Fruit fly (Drosophila melanogaster) whole organism: ENCODE measurements around the gene CG3106.

Experiments used
- CG8478 ChIP-seq: fragments of >200 bp; optimal IDR thresholded peaks from 2 replicates; lab custom pipeline; 2018; ENCODE audit warnings: inconsistent platforms
- Dll ChIP-seq: fragments of >200 bp; optimal IDR thresholded peaks from 2 replicates; lab custom pipeline; 2017
- EcR ChIP-seq, 2 experiments: fragments of >200 bp; optimal IDR thresholded peaks; 2 replicates each; lab custom pipeline; 2017; ENCODE audit warnings: missing biosample characterization in 2 of 2, missing genetic modification characterization in 2 of 2, missing genetic modification reagents in 2 of 2
- psq ChIP-seq: fragments of >200 bp; optimal IDR thresholded peaks from 2 replicates; lab custom pipeline; 2017

- TF ChIP-seq CG8478 (lab: Kevin White, UChicago) (peak; percentile 3), psq (lab: Kevin White, UChicago) (no peak), Dll (lab: Kevin White, UChicago) (no peak), EcR (GFP tag; optimal IDR thresholded peaks at IDR 0.05; lab: Kevin White, UChicago) (no peak)
Observed at dm6 chrX:9666465-9666864, 3.8 kb upstream of the CG3106 start.
